Fruit fly (Drosophila melanogaster) whole organism: ENCODE data around the gene Obp83cd.

Experiments
- CG8478 ChIP-seq: fragments of >200 bp; optimal IDR thresholded peaks from 2 replicates; lab custom pipeline; 2018; ENCODE audit warnings: inconsistent platforms
- Dll ChIP-seq: fragments of >200 bp; optimal IDR thresholded peaks from 2 replicates; lab custom pipeline; 2017
- EcR ChIP-seq, 2 experiments: fragments of >200 bp; optimal IDR thresholded peaks; 2 replicates each; lab custom pipeline; 2017; ENCODE audit warnings: missing biosample characterization in 2 of 2, missing genetic modification characterization in 2 of 2, missing genetic modification reagents in 2 of 2
- pan ChIP-seq: fragments of >200 bp; optimal IDR thresholded peaks from 2 replicates; lab custom pipeline; 2017
- psq ChIP-seq: fragments of >200 bp; optimal IDR thresholded peaks from 2 replicates; lab custom pipeline; 2017
- usp ChIP-seq: fragments of >200 bp; optimal IDR thresholded peaks from 2 replicates; lab custom pipeline; 2017; ENCODE audit warnings: missing biosample characterization, missing genetic modification characterization, mixed read lengths

Obp83cd gene

DNA sequence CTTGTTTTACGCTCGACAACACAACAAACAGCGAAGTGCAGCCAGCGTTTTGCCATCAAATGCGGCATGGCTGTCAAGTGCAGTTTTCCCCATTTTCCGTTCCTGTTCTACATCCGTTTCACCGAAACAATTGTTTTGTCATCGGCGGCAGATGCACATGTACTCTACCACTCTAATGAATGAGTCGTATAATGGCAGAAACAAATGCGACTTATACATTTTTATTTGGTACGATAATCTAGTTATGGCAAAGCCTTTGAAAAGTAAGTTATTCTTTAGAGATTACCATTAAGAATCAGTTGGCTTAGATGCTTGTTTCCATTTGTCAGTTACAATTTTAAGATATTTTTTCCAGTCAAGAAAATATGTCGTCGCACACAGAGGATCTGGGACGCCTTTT is 14.4 kb downstream of the Obp83cd start, which contains the start of gene Vha14-2:
Vha14-2 (plus strand) TSS at position 301 of the 400 bp plus-strand sequence.
- TF ChIP-seq Dll (lab: Kevin White, UChicago), result no peak
- TF ChIP-seq EcR (GFP tag; optimal IDR thresholded peaks at IDR 0.05; lab: Kevin White, UChicago), result no peak
- TF ChIP-seq pan (lab: Kevin White, UChicago), result no peak
- TF ChIP-seq CG8478 (lab: Kevin White, UChicago), result no peak
- no peak for TF ChIP-seq psq (lab: Kevin White, UChicago)
- no peak for TF ChIP-seq usp

DNA sequence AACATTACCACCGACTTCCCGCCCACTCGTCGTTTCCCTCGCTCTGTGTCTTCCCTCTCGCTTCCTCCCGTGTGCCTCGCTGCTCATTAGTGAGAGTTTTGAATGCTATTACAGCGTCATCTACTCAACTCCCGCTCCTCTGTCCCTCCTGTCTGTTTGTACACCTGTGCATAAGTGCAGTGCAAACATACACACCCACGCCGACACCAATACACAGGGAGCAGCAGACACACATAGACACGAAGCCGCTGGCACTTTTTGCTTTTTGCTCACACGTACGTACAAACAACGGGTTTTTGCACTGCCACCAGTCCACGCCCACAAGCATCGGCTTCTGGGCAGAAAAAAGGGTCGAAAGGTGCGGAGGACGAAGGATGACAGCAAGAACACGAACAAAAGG is 33.8 kb downstream of the Obp83cd start:
- TF ChIP-seq Dll (lab: Kevin White, UChicago) (no peak), CG8478 (lab: Kevin White, UChicago) (no peak), psq (lab: Kevin White, UChicago) (no peak)

DNA sequence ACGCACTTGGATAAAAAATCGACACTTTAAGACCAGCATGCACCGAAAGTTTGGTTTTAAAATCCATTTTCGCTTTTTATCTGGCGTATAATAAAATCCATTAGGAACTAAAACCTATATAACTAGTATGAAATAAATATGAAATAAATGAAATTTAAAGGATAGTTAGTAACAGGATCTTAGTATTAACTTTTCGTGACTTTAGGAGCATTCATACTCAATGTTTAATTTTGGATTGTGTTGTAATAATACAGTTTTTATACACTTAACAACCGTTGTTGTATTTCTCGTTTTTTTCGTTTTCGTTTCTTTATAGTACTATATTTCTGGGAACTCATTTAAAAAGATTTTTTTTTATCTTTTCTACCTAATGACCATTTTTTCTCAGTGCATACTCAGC is 41.2 kb downstream of the Obp83cd start:
- TF ChIP-seq EcR (GFP tag; optimal IDR thresholded peaks at IDR 0.05; lab: Kevin White, UChicago) (no peak), CG8478 (lab: Kevin White, UChicago) (no peak), Dll (lab: Kevin White, UChicago) (no peak), usp (no peak), psq (lab: Kevin White, UChicago) (no peak), pan (lab: Kevin White, UChicago) (no peak)

DNA sequence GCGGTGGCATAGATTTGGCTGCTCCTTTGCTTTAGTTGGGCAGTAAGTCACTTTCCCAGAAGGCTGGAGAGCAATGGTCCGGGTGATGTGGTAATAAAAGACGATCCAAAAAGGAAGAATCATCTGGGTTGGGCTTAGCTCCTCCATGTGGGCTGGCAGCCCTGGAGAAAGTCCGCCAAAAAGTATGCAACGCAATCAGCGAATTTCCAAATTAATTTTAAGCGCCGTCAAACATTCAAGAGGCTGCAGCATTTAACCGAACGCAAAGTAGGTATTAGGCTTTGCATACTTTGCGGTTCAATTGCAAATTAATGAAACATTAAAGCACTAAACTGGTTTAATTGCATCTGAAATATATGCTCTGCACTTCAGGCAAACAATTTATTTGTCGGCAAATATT is 41.7 kb downstream of the Obp83cd start:
- TF ChIP-seq pan (lab: Kevin White, UChicago) (no peak), usp (no peak), Dll (lab: Kevin White, UChicago) (no peak), EcR (GFP tag; optimal IDR thresholded peaks at IDR 0.05; lab: Kevin White, UChicago) (no peak), CG8478 (lab: Kevin White, UChicago) (no peak), psq (lab: Kevin White, UChicago) (no peak)

DNA sequence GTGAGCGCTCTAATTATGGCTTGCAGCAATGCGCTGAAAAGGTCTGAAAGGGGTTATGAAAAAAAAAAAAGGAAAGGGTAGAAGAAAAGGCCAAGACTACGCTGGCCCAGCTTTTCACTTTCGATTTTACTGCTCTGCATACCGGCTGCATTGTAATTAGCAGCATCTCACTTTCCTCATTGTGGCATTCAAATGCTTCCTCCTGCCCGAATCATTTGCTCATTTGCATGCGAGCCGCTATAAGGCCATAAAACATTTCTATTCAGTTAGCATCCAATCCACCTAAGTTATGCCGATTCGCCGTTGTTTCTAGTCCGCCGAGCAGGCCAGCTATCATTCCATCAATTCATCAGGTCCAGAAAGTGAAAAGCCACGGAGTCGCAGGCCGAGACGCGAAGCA is 45.6 kb downstream of the Obp83cd start:
- TF ChIP-seq EcR (GFP tag; optimal IDR thresholded peaks at IDR 0.05; lab: Kevin White, UChicago) (no peak), usp (no peak), pan (lab: Kevin White, UChicago) (no peak), CG8478 (lab: Kevin White, UChicago) (no peak), psq (lab: Kevin White, UChicago) (no peak), Dll (lab: Kevin White, UChicago) (no peak)

DNA sequence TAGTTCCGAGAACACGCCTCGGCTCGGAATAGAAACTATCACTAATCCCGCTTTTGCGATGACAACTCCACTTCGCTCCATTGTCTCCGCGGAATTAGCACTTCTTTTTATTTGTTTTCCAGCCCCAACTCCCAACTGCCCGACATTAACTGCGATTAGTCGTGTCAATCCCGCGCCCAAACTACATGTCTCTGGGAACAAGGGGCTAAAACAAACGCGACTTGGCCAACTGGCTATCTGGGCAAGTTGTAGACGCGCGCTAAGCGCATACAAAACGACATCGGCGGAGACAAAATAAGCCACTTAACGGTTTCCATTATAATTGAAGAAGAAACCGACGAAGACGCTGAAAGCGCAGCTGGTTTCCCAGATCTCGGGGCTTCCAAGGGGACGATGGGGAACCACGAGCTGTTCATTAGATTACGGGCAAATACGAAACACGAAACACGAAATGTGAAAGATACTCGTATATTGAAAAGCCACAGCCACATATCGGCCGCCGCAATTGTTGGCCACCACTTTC is 46.9 kb downstream of the Obp83cd start:
- TF ChIP-seq Dll (lab: Kevin White, UChicago) (no peak), CG8478 (lab: Kevin White, UChicago) (no peak), EcR (GFP tag; optimal IDR thresholded peaks at IDR 0.05; lab: Kevin White, UChicago) (no peak), psq (lab: Kevin White, UChicago) (no peak), pan (lab: Kevin White, UChicago) (no peak)

DNA sequence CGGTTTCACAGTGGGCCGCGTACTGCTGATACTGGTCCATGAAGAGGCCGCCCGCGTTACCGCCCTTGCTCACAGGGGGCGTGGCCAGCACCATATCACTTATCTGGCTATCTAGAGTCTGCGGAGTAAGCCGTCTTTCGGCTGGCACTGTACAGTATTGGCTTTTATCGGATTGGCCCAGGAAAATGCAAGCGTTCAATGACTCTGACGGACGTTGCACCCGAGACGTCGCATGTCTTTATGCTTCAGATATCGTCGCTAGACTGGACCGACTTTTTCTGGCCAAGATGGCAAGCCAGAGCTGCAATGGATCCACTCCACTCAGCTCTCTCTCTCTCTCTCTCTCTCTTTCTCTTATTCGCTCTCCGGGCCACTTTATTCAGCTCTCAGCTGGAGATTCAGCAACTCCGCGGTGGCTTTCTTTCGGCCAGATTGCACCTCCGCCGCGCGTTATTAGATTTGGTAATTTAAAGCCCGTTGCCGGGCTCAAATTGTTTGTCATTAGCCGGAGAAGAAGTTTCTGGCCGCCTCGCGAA is 49.1 kb downstream of the Obp83cd start, which contains the start of gene CG31559:
CG31559 (minus strand) TSS at position 273 of the 536 bp plus-strand sequence.
- peak in 1 of 2 experiments; percentile 61 for TF ChIP-seq EcR (GFP tag; optimal IDR thresholded peaks at IDR 0.05; lab: Kevin White, UChicago)
- TF ChIP-seq CG8478 (lab: Kevin White, UChicago), result no peak
